Worm (Caenorhabditis elegans) whole organism, L4/young adult: Measurements from ENCODE around the gene T28F12.1.

Experiments
- W03F9.2 ChIP-seq: fragments of 150-350 bp; optimal IDR thresholded peaks from 2 replicates; lab custom pipeline; 2014; ENCODE audit warnings: missing biosample characterization, missing genetic modification characterization
- dao-5 ChIP-seq: sonication (generic microtip); optimal IDR thresholded peaks from 2 replicates; lab custom pipeline; 2016; ENCODE audit warnings: missing genotype, missing genetic modification characterization, moderate library complexity, missing compliant biosample characterization
- him-1 ChIP-seq: sonication (generic microtip); optimal IDR thresholded peaks from 2 replicates; lab custom pipeline; 2016; ENCODE audit warnings: missing genotype, missing genetic modification reagents, missing genetic modification characterization, missing compliant biosample characterization

- TF ChIP-seq him-1 (no peak), dao-5 (no peak), W03F9.2 (tag; lab: Kevin White, UChicago) (no peak)
Observed at ce11 chrV:4539855-4540254, 27.0 kb downstream of the T28F12.1 start.
